Worm (Caenorhabditis elegans) whole organism, young adult: Measurements from ENCODE around the gene Y110A2AL.7.

Experiments
- B0019.2 ChIP-seq: fragments of 200-800 bp; sonication (Bioruptor generic); conservative IDR thresholded peaks from 2 replicates; pipeline ENCODE4 v1.3.6; 2022; ENCODE audit warnings: missing genetic modification reagents, missing genetic modification characterization, missing compliant biosample characterization
- B0261.1 ChIP-seq: sonication (generic microtip); optimal IDR thresholded peaks from 2 replicates; lab custom pipeline; 2016; ENCODE audit warnings: mild to moderate bottlenecking, missing genetic modification characterization, moderate library complexity, missing compliant biosample characterization
- C17E4.6 ChIP-seq: fragments of 200-800 bp; sonication (Bioruptor generic); IDR thresholded peaks from 2 replicates; pipeline ENCODE4 v1.3.6; 2022; ENCODE audit warnings: missing genetic modification reagents, missing genetic modification characterization, missing compliant biosample characterization
- F23B12.7 ChIP-seq: sonication (generic microtip); optimal IDR thresholded peaks from 2 replicates; lab custom pipeline; 2017; ENCODE audit warnings: missing genetic modification characterization, mild to moderate bottlenecking, missing compliant biosample characterization, antibody characterized with exemption, moderate library complexity; ENCODE audit not compliant: insufficient read depth
- F33H1.4 ChIP-seq: fragments of 200-800 bp; sonication (Bioruptor generic); IDR thresholded peaks from 2 replicates; pipeline ENCODE4 v1.3.6; 2022; ENCODE audit warnings: missing genetic modification reagents, missing genetic modification characterization, missing compliant biosample characterization
- F55B11.4 ChIP-seq: sonication (generic microtip); optimal IDR thresholded peaks from 2 replicates; lab custom pipeline; 2016; ENCODE audit warnings: missing compliant biosample characterization, missing genetic modification characterization, borderline replicate concordance; ENCODE audit not compliant: insufficient read depth
- F57A8.1 ChIP-seq: fragments of 200-800 bp; sonication (Bioruptor generic); optimal IDR thresholded peaks from 2 replicates; lab custom pipeline; 2018; ENCODE audit warnings: mild to moderate bottlenecking, missing genetic modification characterization, moderate library complexity, missing compliant biosample characterization
- K11D2.4 ChIP-seq: fragments of 200-800 bp; sonication (Bioruptor generic); IDR thresholded peaks from 2 replicates; pipeline ENCODE4 v1.3.6; 2022; ENCODE audit warnings: missing genetic modification reagents, missing genetic modification characterization, missing compliant biosample characterization
- Y53F4B.3 ChIP-seq: fragments of 200-800 bp; sonication (Bioruptor generic); IDR thresholded peaks from 2 replicates; pipeline ENCODE4 v1.3.6; 2022; ENCODE audit warnings: missing genetic modification reagents, missing genetic modification characterization, missing compliant biosample characterization
- Y53G8AR.9 ChIP-seq: fragments of 200-800 bp; sonication (Bioruptor generic); conservative IDR thresholded peaks from 2 replicates; pipeline ENCODE4 v1.3.6; 2022; ENCODE audit warnings: missing genetic modification reagents, missing genetic modification characterization, missing compliant biosample characterization
- Y95B8A.8 ChIP-seq: fragments of 200-800 bp; sonication (Bioruptor generic); IDR thresholded peaks from 2 replicates; pipeline ENCODE4 v1.3.6; 2022; ENCODE audit warnings: missing genetic modification reagents, missing genetic modification characterization, missing compliant biosample characterization
- aptf-2 ChIP-seq: fragments of 200-800 bp; sonication (Bioruptor generic); conservative IDR thresholded peaks from 2 replicates; pipeline ENCODE4 v1.3.6; 2022; ENCODE audit warnings: missing genetic modification reagents, missing genetic modification characterization, missing compliant biosample characterization
- aptf-3 ChIP-seq: fragments of 200-800 bp; sonication (Bioruptor generic); IDR thresholded peaks from 2 replicates; pipeline ENCODE4 v1.3.6; 2022; ENCODE audit warnings: missing genetic modification characterization, missing compliant biosample characterization
- athp-1 ChIP-seq: sonication (generic microtip); optimal IDR thresholded peaks from 2 replicates; lab custom pipeline; 2017; ENCODE audit warnings: mild to moderate bottlenecking, missing genetic modification characterization, missing compliant biosample characterization
- ccch-3 ChIP-seq: fragments of 200-800 bp; sonication (Bioruptor generic); optimal IDR thresholded peaks from 2 replicates; lab custom pipeline; 2018; ENCODE audit warnings: mild to moderate bottlenecking, missing genetic modification characterization, missing compliant biosample characterization
- cebp-1 ChIP-seq, 2 experiments: fragments of 200-800 bp in 1 of 2; sonication (Bioruptor generic) in 1 of 2; sonication (generic microtip) in 1 of 2; IDR thresholded peaks in 1 of 2; optimal IDR thresholded peaks in 1 of 2; 2 replicates each; pipeline versions ENCODE4 v1.3.6 to Lab custom; 2017 to 2022; ENCODE audit warnings: missing compliant biosample characterization in 2 of 2, missing genetic modification characterization in 2 of 2, mild to moderate bottlenecking in 1 of 2, missing genetic modification reagents in 1 of 2, moderate library complexity in 1 of 2
- ceh-100 ChIP-seq: fragments of 200-800 bp; sonication (Bioruptor generic); IDR thresholded peaks from 2 replicates; pipeline ENCODE4 v1.3.6; 2022; ENCODE audit warnings: missing genetic modification reagents, missing genetic modification characterization, missing compliant biosample characterization
- ceh-27 ChIP-seq: fragments of 200-800 bp; sonication (Bioruptor generic); optimal IDR thresholded peaks from 2 replicates; lab custom pipeline; 2018; ENCODE audit warnings: mild to moderate bottlenecking, missing genetic modification characterization, moderate library complexity, missing compliant biosample characterization
- ceh-91 ChIP-seq: fragments of 200-800 bp; sonication (Bioruptor generic); IDR thresholded peaks from 2 replicates; pipeline ENCODE4 v1.3.6; 2022; ENCODE audit warnings: missing genetic modification reagents, missing genetic modification characterization, missing compliant biosample characterization
- egl-18 ChIP-seq: fragments of 200-800 bp; sonication (Bioruptor generic); IDR thresholded peaks from 2 replicates; pipeline ENCODE4 v1.3.6; 2022; ENCODE audit warnings: missing genetic modification reagents, missing genetic modification characterization, missing compliant biosample characterization
- gei-17 ChIP-seq: fragments of 200-800 bp; sonication (Bioruptor generic); optimal IDR thresholded peaks from 2 replicates; lab custom pipeline; 2018; ENCODE audit warnings: mild to moderate bottlenecking, missing genetic modification characterization, missing compliant biosample characterization
- lag-1 ChIP-seq: fragments of 200-800 bp; sonication (Bioruptor generic); IDR thresholded peaks from 2 replicates; pipeline ENCODE4 v1.3.6; 2022; ENCODE audit warnings: missing genetic modification reagents, missing genetic modification characterization, missing compliant biosample characterization
- lin-54 ChIP-seq: fragments of 200-800 bp; sonication (Bioruptor generic); optimal IDR thresholded peaks from 2 replicates; lab custom pipeline; 2018; ENCODE audit warnings: mild to moderate bottlenecking, missing genetic modification characterization, missing compliant biosample characterization
- lir-1 ChIP-seq: fragments of 200-800 bp; sonication (Bioruptor generic); conservative IDR thresholded peaks from 2 replicates; pipeline ENCODE4 v1.3.6; 2022; ENCODE audit warnings: missing genetic modification reagents, missing genetic modification characterization, missing compliant biosample characterization
- madf-10 ChIP-seq: sonication (generic microtip); optimal IDR thresholded peaks from 2 replicates; lab custom pipeline; 2016; ENCODE audit warnings: mild to moderate bottlenecking, missing genetic modification characterization, missing compliant biosample characterization
- madf-8 ChIP-seq: fragments of 200-800 bp; sonication (Bioruptor generic); conservative IDR thresholded peaks from 2 replicates; pipeline ENCODE4 v1.3.6; 2022; ENCODE audit warnings: missing genetic modification reagents, missing genetic modification characterization, missing compliant biosample characterization
- mel-28 ChIP-seq: sonication (generic microtip); optimal IDR thresholded peaks from 2 replicates; lab custom pipeline; 2016; ENCODE audit warnings: borderline replicate concordance, mild to moderate bottlenecking, missing genetic modification characterization, missing compliant biosample characterization
- nfya-1 ChIP-seq: sonication (generic microtip); optimal IDR thresholded peaks from 2 replicates; lab custom pipeline; 2017; ENCODE audit warnings: antibody characterized with exemption, missing compliant biosample characterization, missing genetic modification characterization, borderline replicate concordance; ENCODE audit not compliant: insufficient read depth
- nfya-2 ChIP-seq: fragments of 200-800 bp; sonication (Bioruptor generic); IDR thresholded peaks from 2 replicates; pipeline ENCODE4 v1.3.6; 2022; ENCODE audit warnings: missing genetic modification reagents, missing genetic modification characterization, missing compliant biosample characterization
- pha-4 ChIP-seq: fragments of 150-350 bp; sonication (generic microtip); optimal IDR thresholded peaks from 2 replicates; lab custom pipeline; 2014; ENCODE audit warnings: missing biosample characterization, missing genetic modification reagents, missing genetic modification characterization
- snpc-1.3 ChIP-seq: sonication (generic microtip); optimal IDR thresholded peaks from 2 replicates; lab custom pipeline; 2017; ENCODE audit warnings: missing genetic modification characterization, mild to moderate bottlenecking, missing compliant biosample characterization, antibody characterized with exemption, moderate library complexity, missing genotype, missing genetic modification reagents; ENCODE audit not compliant: insufficient read depth
- tbp1 ChIP-seq: fragments of 200-800 bp; sonication (Bioruptor generic); optimal IDR thresholded peaks from 2 replicates; lab custom pipeline; 2018; ENCODE audit warnings: mild to moderate bottlenecking, missing genetic modification characterization, missing compliant biosample characterization
- unc-130 ChIP-seq: sonication (generic microtip); optimal IDR thresholded peaks from 2 replicates; lab custom pipeline; 2016; ENCODE audit warnings: missing genetic modification reagents, missing genetic modification characterization, missing compliant biosample characterization
- unc-62 ChIP-seq: fragments of 150-350 bp; optimal IDR thresholded peaks from 2 replicates; lab custom pipeline; 2014; ENCODE audit warnings: missing biosample characterization, missing genetic modification reagents, missing genetic modification characterization
- ztf-25 ChIP-seq: fragments of 200-800 bp; sonication (Bioruptor generic); IDR thresholded peaks from 2 replicates; pipeline ENCODE4 v1.3.6; 2022; ENCODE audit warnings: missing genetic modification reagents, missing genetic modification characterization, missing compliant biosample characterization
- ztf-3 ChIP-seq: fragments of 200-800 bp; sonication (Bioruptor generic); optimal IDR thresholded peaks from 2 replicates; lab custom pipeline; 2018; ENCODE audit warnings: mild to moderate bottlenecking, missing genetic modification characterization, missing compliant biosample characterization
- ztf-6 ChIP-seq: fragments of 200-800 bp; sonication (Bioruptor generic); IDR thresholded peaks from 2 replicates; pipeline ENCODE4 v1.3.6; 2022; ENCODE audit warnings: missing genetic modification reagents, missing genetic modification characterization, missing compliant biosample characterization

Y110A2AL.7 gene

DNA sequence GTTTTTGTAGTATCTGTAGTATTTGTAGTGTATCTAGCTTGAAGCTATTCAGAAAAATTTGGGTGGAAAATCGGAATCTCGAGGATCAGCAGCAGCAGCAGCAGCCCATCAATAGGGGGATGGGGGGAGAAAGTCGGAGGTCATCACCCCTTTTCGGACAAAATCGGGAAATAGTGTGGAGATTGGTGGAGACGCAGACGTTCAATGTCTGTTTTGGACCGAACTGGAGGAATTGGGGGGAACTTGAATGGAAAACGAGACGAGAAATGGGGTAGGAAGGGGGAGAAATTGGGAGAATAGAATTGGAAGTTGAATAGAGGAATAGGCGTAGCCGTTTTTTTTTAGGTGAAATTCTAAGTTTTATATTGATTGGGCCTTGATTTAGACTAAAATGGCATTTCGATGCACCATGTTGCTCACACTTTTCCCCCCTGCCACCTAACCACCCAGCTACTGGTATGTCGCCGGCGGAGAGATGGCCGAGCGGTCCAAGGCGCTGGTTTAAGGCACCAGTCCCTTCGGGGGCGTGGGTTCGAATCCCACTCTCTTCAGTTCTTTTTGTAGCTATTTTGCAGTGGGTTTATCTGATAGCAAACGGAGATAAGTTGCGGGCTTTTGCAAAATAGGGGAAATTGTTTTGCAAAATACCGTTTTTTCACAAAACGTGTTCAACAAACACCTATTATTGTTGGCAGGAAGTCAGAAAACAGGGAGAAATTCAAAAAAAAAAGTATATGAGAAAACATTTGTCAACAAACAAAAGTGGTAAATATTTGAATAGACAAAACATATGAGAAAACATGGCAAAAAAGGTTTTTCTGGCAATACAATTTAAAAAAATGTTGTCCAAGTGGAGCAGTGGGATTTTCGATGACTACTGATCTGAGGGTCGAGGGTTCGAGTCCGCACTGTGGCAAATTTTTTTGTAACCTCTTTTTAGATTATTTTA, 17.2 kb upstream of the Y110A2AL.7 start (continued):
- TF ChIP-seq snpc-1.3 (tag; lab: Kevin White, UChicago) (no peak), pha-4 (no peak), F33H1.4 (no peak), ztf-25 (0 out of 2 replicates have a peak, but pooled peaks have one; percentile 25), mel-28 (tag; lab: Kevin White, UChicago) (no peak), madf-8 (GFP tag; lab: Robert Waterston, UW) (no peak), ceh-100 (GFP tag; lab: Robert Waterston, UW) (0 out of 2 replicates have a peak, but pooled peaks have one; percentile 35), lag-1 (GFP tag; lab: Robert Waterston, UW) (no peak), cebp-1 (GFP tag; IDR thresholded peaks at IDR 0.05; lab: Robert Waterston, UW) (no peak), cebp-1 (tag; optimal IDR thresholded peaks at IDR 0.05; lab: Kevin White, UChicago) (peak; percentile 50), Y53G8AR.9 (GFP tag; lab: Robert Waterston, UW) (no peak), madf-10 (no peak), C17E4.6 (GFP tag; lab: Robert Waterston, UW) (0 out of 2 replicates have a peak, but pooled peaks have one; percentile 12), egl-18 (GFP tag; lab: Robert Waterston, UW) (no peak), unc-62 (GFP tag; lab: Kevin White, UChicago) (no peak)

DNA sequence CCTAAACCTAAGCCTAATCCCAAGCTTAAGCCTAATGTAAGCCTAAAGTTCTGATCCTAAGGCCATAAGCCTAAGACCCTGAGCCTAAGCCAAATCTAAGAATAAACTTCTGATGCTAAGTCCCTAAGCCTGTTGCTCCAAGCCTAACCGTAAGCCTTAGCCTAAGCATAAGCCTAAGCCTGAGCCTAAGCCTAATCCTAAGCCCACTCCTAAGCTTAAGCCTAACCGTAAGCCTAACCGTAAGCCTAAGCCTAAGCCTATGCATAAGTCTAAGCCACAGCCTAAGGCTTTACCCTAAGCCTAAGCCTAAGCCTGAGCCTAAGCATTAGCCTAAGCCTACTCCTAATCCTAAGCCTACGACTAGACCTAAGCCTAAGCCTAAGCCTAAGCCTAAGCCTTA, 16.3 kb upstream of the Y110A2AL.7 start:
- TF ChIP-seq ztf-6 (GFP tag; lab: Robert Waterston, UW), result no peak
- TF ChIP-seq lin-54 (GFP tag; lab: Kevin White, UChicago), result no peak
- no peak for TF ChIP-seq B0019.2 (GFP tag; lab: Robert Waterston, UW)
- TF ChIP-seq lir-1 (GFP tag; lab: Robert Waterston, UW), result no peak
- no peak for TF ChIP-seq Y95B8A.8 (GFP tag; lab: Robert Waterston, UW)
- no peak for TF ChIP-seq F55B11.4 (tag; lab: Kevin White, UChicago)
- TF ChIP-seq gei-17 (GFP tag; lab: Kevin White, UChicago), result no peak
- no peak for TF ChIP-seq unc-130 (GFP tag; lab: Kevin White, UChicago)
- TF ChIP-seq, all 124 proteins: peak for 0

DNA sequence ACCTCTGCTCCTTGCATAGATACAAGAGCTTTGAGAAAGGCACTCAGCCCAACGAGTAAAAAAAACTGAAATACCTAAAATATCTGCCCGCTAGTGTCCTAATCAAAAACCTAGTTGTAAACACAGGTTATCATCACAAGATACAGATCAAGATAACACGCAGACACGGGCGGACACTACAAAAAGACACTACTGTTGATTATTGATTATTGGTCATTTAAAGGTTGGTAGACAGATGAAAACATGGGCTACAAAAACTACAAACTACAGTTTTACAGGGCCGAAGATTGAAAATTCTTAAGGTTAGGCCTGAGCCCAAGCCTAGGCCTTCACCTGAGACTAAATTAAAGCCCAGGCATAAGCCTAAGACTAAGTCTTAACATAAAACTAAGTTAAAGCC, 15.9 kb upstream of the Y110A2AL.7 start:
- no peak for TF ChIP-seq F23B12.7 (tag; lab: Kevin White, UChicago)
- TF ChIP-seq Y53F4B.3 (GFP tag; lab: Robert Waterston, UW), result no peak
- TF ChIP-seq F57A8.1 (GFP tag; lab: Kevin White, UChicago), result no peak
- TF ChIP-seq aptf-2 (GFP tag; lab: Robert Waterston, UW), result no peak
- no peak for TF ChIP-seq lin-54 (GFP tag; lab: Kevin White, UChicago)
- TF ChIP-seq snpc-1.3 (tag; lab: Kevin White, UChicago), result no peak
- TF ChIP-seq nfya-1, result no peak
- TF ChIP-seq athp-1 (tag; lab: Kevin White, UChicago), result no peak
- no peak for TF ChIP-seq B0261.1
- no peak for TF ChIP-seq ceh-27
- no peak for TF ChIP-seq ceh-91 (GFP tag; lab: Robert Waterston, UW)
- no peak for TF ChIP-seq ztf-3
- TF ChIP-seq aptf-3 (GFP tag; lab: Robert Waterston, UW), result no peak
- no peak for TF ChIP-seq nfya-2 (GFP tag; lab: Robert Waterston, UW)
- TF ChIP-seq K11D2.4 (GFP tag; lab: Robert Waterston, UW), result no peak
- TF ChIP-seq tbp1 (GFP tag; lab: Kevin White, UChicago), result no peak
- TF ChIP-seq ccch-3 (GFP tag; lab: Kevin White, UChicago), result no peak
